Worm (Caenorhabditis elegans) whole organism, L4 larva: ENCODE results near the gene odd-1.

ENCODE experiments used
- ama-1 ChIP-seq: fragments of 150-350 bp; optimal IDR thresholded peaks from 2 replicates; lab custom pipeline; 2014; ENCODE audit warnings: inconsistent platforms, mixed read lengths
- ctbp-1 ChIP-seq: fragments of 200-800 bp; sonication (Bioruptor generic); IDR thresholded peaks from 2 replicates; pipeline ENCODE4 v1.3.6; 2022; ENCODE audit warnings: missing genetic modification reagents, missing genetic modification characterization, missing compliant biosample characterization
- daf-16 ChIP-seq, 3 experiments: sonication (generic microtip); optimal IDR thresholded peaks; 2 replicates each; lab custom pipeline; 2016 to 2017; ENCODE audit warnings: missing genetic modification characterization in 3 of 3, missing genetic modification reagents in 3 of 3, mild to moderate bottlenecking in 2 of 3, missing compliant biosample characterization in 2 of 3, missing biosample characterization in 1 of 3, moderate library complexity in 1 of 3
- dmd-8 ChIP-seq: fragments of 200-800 bp; sonication (Bioruptor generic); IDR thresholded peaks from 2 replicates; pipeline ENCODE4 v1.3.6; 2022; ENCODE audit warnings: missing genetic modification characterization, missing compliant biosample characterization
- lin-13 ChIP-seq: fragments of 150-350 bp; optimal IDR thresholded peaks from 2 replicates; lab custom pipeline; 2014; ENCODE audit warnings: missing biosample characterization, missing genetic modification reagents, missing genetic modification characterization
- pha-4 ChIP-seq, 2 experiments: fragments of 150-350 bp in 1 of 2; fragments of 200-800 bp in 1 of 2; sonication (Bioruptor generic) in 1 of 2; IDR thresholded peaks in 1 of 2; optimal IDR thresholded peaks in 1 of 2; 2 replicates each; pipeline versions ENCODE4 v1.3.6 to Lab custom; 2014 to 2022; ENCODE audit warnings: missing genetic modification characterization in 2 of 2, missing genetic modification reagents in 2 of 2, missing biosample characterization in 1 of 2, missing compliant biosample characterization in 1 of 2
- snpc-4 ChIP-seq: fragments of 150-350 bp; optimal IDR thresholded peaks from 2 replicates; lab custom pipeline; 2014; ENCODE audit warnings: missing biosample characterization, missing genetic modification characterization
- zip-2 ChIP-seq: fragments of 150-350 bp; optimal IDR thresholded peaks from 2 replicates; lab custom pipeline; 2014; ENCODE audit warnings: missing biosample characterization, missing genetic modification characterization
- ztf-11 ChIP-seq: fragments of 150-350 bp; optimal IDR thresholded peaks from 2 replicates; lab custom pipeline; 2014; ENCODE audit warnings: missing biosample characterization, missing genetic modification characterization

- TF ChIP-seq dmd-8 (GFP tag; lab: Robert Waterston, UW), result no peak
- no peak for TF ChIP-seq snpc-4
- no peak for TF ChIP-seq zip-2 (tag; lab: Kevin White, UChicago)
- TF ChIP-seq daf-16 (GFP tag; optimal IDR thresholded peaks at IDR 0.05; lab: Kevin White, UChicago), result no peak
- TF ChIP-seq daf-16 (tag; optimal IDR thresholded peaks at IDR 0.05; lab: Kevin White, UChicago), result no peak
- TF ChIP-seq ama-1 (lab: Kevin White, UChicago), result no peak
- TF ChIP-seq ztf-11 (tag; lab: Kevin White, UChicago), result no peak
- TF ChIP-seq ctbp-1 (GFP tag; lab: Robert Waterston, UW), result no peak
- no peak for TF ChIP-seq pha-4 (GFP tag; IDR thresholded peaks at IDR 0.05; lab: Robert Waterston, UW)
- TF ChIP-seq pha-4 (tag; optimal IDR thresholded peaks at IDR 0.05; lab: Kevin White, UChicago), result no peak
- no peak for TF ChIP-seq lin-13 (GFP tag; lab: Kevin White, UChicago)
These were observed 42.0 kb downstream of the odd-1 start for ce11 chrIII:7150162-7150561.
